Worm (Caenorhabditis elegans) whole organism, late embryonic: ENCODE measurements around the gene C28C12.11.

Experiments used
- C38D4.7 ChIP-seq: fragments of 200-800 bp; sonication (Bioruptor generic); optimal IDR thresholded peaks from 2 replicates; lab custom pipeline; 2018; ENCODE audit warnings: mild to moderate bottlenecking, missing genetic modification characterization, moderate library complexity, missing compliant biosample characterization
- fkh-6 ChIP-seq: sonication (generic microtip); optimal IDR thresholded peaks from 2 replicates; lab custom pipeline; 2016; ENCODE audit warnings: missing genetic modification characterization, missing compliant biosample characterization
- hlh-30 ChIP-seq: sonication (generic microtip); optimal IDR thresholded peaks from 2 replicates; lab custom pipeline; 2017; ENCODE audit warnings: antibody characterized with exemption, missing genetic modification characterization, missing compliant biosample characterization; ENCODE audit not compliant: insufficient read depth
- lin-11 ChIP-seq: fragments of 200-800 bp; sonication (Bioruptor generic); optimal IDR thresholded peaks from 2 replicates; lab custom pipeline; 2018; ENCODE audit warnings: mild to moderate bottlenecking, missing genetic modification characterization, missing compliant biosample characterization
- nhr-11 ChIP-seq: fragments of 150-350 bp; optimal IDR thresholded peaks from 2 replicates; lab custom pipeline; 2014; ENCODE audit warnings: missing biosample characterization, missing genetic modification characterization
- ref-2 ChIP-seq: sonication (generic microtip); optimal IDR thresholded peaks from 2 replicates; lab custom pipeline; 2016; ENCODE audit warnings: missing genetic modification characterization, missing compliant biosample characterization
- syd-9 ChIP-seq: sonication (generic microtip); optimal IDR thresholded peaks from 2 replicates; lab custom pipeline; 2016; ENCODE audit warnings: mild to moderate bottlenecking, missing genetic modification characterization, moderate library complexity, missing compliant biosample characterization
- tbx-2 ChIP-seq: sonication (generic microtip); optimal IDR thresholded peaks from 2 replicates; lab custom pipeline; 2016; ENCODE audit warnings: missing genetic modification characterization, missing compliant biosample characterization
- unc-86 ChIP-seq: sonication (generic microtip); optimal IDR thresholded peaks from 2 replicates; lab custom pipeline; 2016; ENCODE audit warnings: missing genetic modification characterization, missing compliant biosample characterization
- ztf-16 ChIP-seq: sonication (generic microtip); optimal IDR thresholded peaks from 2 replicates; lab custom pipeline; 2017; ENCODE audit warnings: missing genetic modification characterization, missing compliant biosample characterization

DNA sequence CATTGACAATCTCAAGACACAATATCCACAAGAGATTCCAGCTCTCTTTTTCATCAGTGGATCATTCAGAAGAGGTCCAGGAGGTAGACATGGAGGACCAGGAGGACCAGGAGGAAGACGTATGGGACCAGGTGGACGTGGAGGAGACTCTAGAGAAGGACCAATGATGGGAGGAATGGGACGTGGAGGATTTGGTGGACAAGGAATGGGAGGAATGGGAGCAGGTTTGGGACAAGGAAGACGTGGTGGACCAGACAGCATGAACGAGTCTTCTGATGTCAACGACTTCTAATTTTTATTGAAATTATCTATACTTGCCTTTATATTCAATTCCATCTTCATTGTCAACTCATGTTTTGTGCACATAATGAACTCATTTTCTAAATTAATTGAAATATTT, 14.2 kb downstream of the C28C12.11 start:
- TF ChIP-seq lin-11 (tag; lab: Kevin White, UChicago) = no peak
- no peak for TF ChIP-seq tbx-2
- TF ChIP-seq hlh-30 (tag; lab: Kevin White, UChicago) = no peak
- TF ChIP-seq unc-86 (tag; lab: Kevin White, UChicago) = no peak
- TF ChIP-seq fkh-6 (tag; lab: Kevin White, UChicago) = no peak
- no peak for TF ChIP-seq nhr-11 (tag; lab: Kevin White, UChicago)
- TF ChIP-seq ztf-16 = no peak
- no peak for TF ChIP-seq ref-2 (tag; lab: Kevin White, UChicago)
- no peak for TF ChIP-seq C38D4.7 (GFP tag; lab: Kevin White, UChicago)
- no peak for TF ChIP-seq syd-9 (tag; lab: Kevin White, UChicago)
